Fruit fly (Drosophila melanogaster) whole organism: ENCODE results near the gene CG33159.

Experiments used
- CG8478 ChIP-seq: fragments of >200 bp; optimal IDR thresholded peaks from 2 replicates; lab custom pipeline; 2018; ENCODE audit warnings: inconsistent platforms
- psq ChIP-seq: fragments of >200 bp; optimal IDR thresholded peaks from 2 replicates; lab custom pipeline; 2017

DNA sequence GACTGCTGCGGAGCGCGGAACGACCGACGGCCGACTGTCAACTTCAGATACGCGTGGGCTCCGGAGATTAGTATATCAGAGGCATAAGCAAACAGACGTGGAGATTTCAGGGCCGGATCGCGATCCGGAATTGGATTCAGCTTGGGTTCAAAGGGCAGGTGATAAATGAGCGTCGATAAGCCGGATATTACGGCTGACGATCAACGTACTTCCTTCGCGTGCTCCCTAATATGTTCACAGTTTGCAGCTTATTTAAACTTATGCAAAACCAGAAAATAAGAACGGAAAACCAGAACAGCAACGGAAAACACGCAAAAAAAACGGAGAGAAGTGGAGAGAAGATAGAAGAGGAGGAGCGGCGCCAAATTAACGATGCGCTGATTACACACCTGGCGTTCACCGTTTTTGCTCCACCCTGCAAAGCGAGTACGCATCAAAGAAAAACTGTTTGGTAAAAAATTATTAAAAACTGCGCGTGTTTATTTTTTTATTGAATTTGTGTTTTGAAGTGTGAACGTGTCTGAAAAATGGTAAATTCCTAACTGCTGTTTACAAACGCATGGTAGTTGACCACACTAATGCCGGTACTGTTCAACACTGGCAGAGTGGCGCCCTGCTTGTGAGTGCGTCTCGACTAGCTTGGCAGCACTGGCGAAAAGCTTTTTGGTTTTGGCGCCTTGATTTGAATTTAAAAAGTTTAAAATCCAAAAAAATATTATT, 34.9 kb upstream of the CG33159 start, which contains the start of gene CG17746:
- TF ChIP-seq psq (lab: Kevin White, UChicago) (no peak), CG8478 (lab: Kevin White, UChicago) (no peak)
